Worm (Caenorhabditis elegans): Measurements from ENCODE around the gene sre-36.

DNA sequence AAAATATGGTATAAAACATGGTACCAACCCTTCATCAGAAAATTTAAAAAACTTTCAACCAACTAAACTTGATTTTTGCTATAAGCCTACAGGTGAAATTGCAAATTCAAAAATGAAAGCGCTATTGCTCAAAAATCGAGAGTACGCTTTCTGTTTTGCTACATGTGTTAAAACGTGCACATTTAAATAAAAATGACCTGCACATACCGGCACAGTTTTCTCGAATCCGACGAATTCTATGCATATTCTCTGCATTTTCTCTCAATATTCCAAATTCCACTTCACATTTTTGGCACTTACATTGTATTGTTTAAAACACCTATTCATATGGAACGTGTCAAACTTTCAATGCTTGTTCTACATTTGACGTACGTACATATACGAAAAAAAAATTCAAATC, 11.0 kb downstream of the sre-36 start, which contains the start of gene srh-145:
- TF ChIP-seq ama-1 (optimal IDR thresholded peaks at IDR 0.05) (no peak), zag-1 (tag; optimal IDR thresholded peaks at IDR 0.05) (no peak), skn-1 (tag; optimal IDR thresholded peaks at IDR 0.05) (no peak), pha-4 (tag; optimal IDR thresholded peaks at IDR 0.05) (no peak), nhr-237 (tag; optimal IDR thresholded peaks at IDR 0.05) (no peak), sea-2 (GFP tag; optimal IDR thresholded peaks at IDR 0.05) (no peak), jun-1 (tag; optimal IDR thresholded peaks at IDR 0.05) (no peak), nhr-76 (tag; optimal IDR thresholded peaks at IDR 0.05) (no peak), ztf-4 (tag; optimal IDR thresholded peaks at IDR 0.05) (no peak), egl-27 (tag; optimal IDR thresholded peaks at IDR 0.05) (no peak), aly-2 (tag; optimal IDR thresholded peaks at IDR 0.05) (no peak), nhr-23 (tag; optimal IDR thresholded peaks at IDR 0.05) (no peak)

All from whole organism, L3 larva.